Fruit fly (Drosophila melanogaster) whole organism, larva: ENCODE measurements around the gene HP1e.

ENCODE experiments used
- noc ChIP-seq: fragments of 200-800 bp; sonication (Bioruptor generic); optimal IDR thresholded peaks from 3 replicates; lab custom pipeline; 2019; ENCODE audit warnings: missing biosample characterization, mild to moderate bottlenecking, missing genetic modification characterization, moderate library complexity

HP1e gene

DNA sequence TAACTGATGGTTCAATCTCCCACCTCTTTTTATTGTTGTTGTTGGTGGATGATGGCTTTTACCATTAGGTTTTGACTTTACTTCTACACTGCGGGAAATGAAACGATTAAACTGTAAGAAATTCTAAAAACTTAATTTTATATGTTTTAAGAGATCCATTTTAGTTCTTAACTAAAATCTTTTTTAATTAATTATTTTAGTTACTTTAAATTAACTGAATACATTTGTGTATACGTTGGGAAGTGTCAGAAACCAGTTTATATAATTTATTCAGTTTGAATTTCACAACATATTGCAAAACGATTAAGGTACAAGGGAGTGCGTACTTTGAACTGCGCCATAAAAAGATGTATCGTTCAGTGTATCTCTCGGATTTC lies 31.7 kb downstream of the HP1e start:
- peak; percentile 71 for TF ChIP-seq noc

DNA sequence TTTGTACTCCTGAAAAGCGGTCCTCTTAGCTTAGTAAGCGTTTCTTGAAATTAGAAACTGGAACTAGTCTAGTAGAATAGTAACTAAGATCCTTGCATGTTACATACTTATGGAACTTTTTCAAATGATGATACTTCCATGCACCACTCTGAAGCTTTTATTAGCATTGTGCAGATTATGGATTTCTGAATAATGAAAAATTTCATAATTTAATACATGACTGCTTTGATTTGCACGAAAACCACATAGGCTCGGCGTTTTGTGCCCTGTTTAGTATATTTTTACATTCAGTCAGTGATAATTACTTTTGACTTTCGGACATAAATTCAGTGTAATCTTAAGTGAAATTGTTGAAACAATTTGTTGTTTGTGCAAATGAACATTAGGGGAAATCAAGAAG lies 33.6 kb downstream of the HP1e start, which contains the start of gene CG43675:
CG43675 (plus strand) TSS at position 301 of the 400 bp plus-strand sequence.
- TF ChIP-seq noc: no peak

DNA sequence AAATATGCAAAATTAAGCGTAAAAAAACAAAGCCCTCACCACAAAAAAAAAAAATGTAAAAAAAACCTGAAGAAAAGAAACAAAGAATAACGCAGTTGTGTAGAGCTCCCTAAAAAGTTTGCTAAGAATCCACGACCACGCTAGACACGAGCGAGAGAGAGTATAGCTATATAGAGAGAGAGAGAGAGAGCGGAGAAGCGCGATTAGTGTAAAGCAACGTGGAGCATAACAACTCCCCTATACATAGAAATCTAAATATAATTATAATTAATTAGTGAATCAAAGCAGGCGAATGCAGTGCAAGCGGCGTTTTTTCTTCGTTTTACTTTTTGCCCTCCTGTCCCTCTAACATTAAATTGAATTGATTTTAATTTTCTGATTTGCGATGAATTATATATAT lies 37.8 kb downstream of the HP1e start:
- TF ChIP-seq noc: no peak

DNA sequence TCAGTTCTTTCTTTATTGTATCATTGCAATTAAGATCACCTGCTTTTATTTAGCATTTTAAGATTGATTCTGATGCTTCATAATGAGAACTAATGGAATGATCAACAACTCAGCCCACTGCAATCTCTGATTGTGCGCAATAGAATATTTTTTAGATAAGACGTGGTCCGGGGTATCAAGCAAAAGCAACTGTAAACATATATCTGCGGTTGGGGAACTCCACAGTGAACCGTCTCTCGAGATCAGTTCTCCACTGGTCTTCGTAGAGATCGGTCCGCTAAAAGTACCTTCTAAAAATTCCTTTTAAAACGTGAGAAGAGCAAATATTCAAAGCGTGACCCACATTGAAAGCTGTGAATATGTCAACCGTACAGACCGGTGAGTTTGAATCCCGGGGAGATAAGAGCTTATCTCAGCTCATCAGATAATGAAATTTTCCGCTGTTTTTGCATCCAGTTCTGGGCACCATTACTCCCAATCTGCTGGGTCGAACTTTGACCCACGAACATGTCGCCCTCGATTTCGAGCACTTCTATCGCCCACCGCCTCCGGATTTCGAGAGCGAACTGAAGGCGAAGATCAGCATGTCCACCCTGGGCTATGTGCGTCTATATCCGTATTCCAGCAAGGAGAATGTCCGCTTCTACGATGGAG lies 41.6 kb downstream of the HP1e start, which contains the start of gene CG18473:
CG18473 (plus strand) TSS at position 240 of the 654 bp plus-strand sequence.
- TF ChIP-seq noc: no peak

- TF ChIP-seq noc: no peak
Measured at dm6 chr3R:9365121-9365520, 43.6 kb downstream of the HP1e start, which contains the start of gene Srr. Gene Srr, plus strand, starts transcription at chr3R:9365398.

DNA sequence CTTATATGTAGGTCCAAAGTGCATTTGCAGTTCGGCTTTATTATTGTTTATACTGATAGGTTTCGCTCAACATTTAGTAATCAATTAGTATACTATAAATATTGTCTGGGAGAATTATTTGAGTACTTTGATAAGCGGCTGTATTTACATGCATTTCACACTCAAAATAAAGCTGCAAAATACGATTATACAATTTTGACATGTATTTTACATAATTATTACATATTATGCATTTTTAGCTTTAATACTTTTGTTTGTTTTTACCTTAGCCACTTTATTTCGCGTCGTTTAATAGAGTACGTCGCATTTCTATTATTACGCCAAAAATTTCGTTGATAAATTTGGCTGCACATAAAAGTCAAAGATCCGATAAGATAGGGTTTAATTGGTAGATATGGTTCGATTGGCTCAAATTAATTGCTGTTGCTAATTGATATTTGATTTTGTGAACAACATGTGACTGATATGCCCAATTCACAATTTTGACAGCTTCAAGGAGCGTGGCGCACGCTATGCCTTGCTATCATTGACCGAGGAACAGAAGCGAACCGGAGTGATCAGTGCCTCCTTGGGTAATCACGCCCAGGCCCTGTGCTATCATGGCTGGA lies 44.4 kb downstream of the HP1e start:
- peak; percentile 27 for TF ChIP-seq noc

DNA sequence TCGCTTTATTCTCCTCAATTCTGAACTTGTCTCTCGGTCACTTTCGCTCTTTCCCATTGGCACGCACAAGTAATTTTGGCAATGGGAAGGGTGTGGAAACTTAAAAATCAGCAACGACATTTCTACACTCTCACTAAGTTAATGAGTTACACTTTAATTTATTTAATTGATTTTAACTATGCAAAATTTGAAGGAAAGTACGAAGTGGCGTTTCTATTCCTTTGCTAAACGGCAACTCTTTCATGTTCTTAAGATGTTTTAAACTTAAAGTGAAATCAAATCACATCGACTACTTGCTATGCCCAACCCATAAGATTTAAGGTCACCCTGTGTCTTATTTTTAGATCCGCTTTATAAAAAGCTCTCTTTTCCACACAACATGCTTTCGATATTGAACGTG lies 48.8 kb downstream of the HP1e start:
- TF ChIP-seq noc: peak; percentile 66
